Worm (Caenorhabditis elegans) whole organism, mixed stage, embryonic: ENCODE results near the gene ZK1307.7.
A peak's percentile ranks its signal among the peaks of the same experiment; 100 is the strongest.

ENCODE experiments used
- blmp-1 ChIP-seq: fragments of 150-350 bp; optimal IDR thresholded peaks from 2 replicates; lab custom pipeline; 2014; ENCODE audit warnings: missing biosample characterization, missing genetic modification characterization
- ceh-39 ChIP-seq: fragments of 150-350 bp; optimal IDR thresholded peaks from 2 replicates; lab custom pipeline; 2014; ENCODE audit warnings: missing biosample characterization, missing genetic modification characterization
- ceh-83 ChIP-seq: fragments of 200-800 bp; sonication (Bioruptor generic); optimal IDR thresholded peaks from 2 replicates; lab custom pipeline; 2018; ENCODE audit warnings: mild to moderate bottlenecking, missing genetic modification characterization, missing compliant biosample characterization
- ces-1 ChIP-seq: fragments of 150-350 bp; optimal IDR thresholded peaks from 2 replicates; lab custom pipeline; 2014; ENCODE audit warnings: missing biosample characterization, missing genetic modification reagents, missing genetic modification characterization
- cnd-1 ChIP-seq: fragments of 200-800 bp; sonication (Bioruptor generic); optimal IDR thresholded peaks from 2 replicates; lab custom pipeline; 2018; ENCODE audit warnings: mild to moderate bottlenecking, missing genetic modification characterization, missing compliant biosample characterization
- drap-1 ChIP-seq: fragments of 200-800 bp; sonication (Bioruptor generic); optimal IDR thresholded peaks from 3 replicates; lab custom pipeline; 2018; ENCODE audit warnings: mild to moderate bottlenecking, missing genetic modification characterization, missing compliant biosample characterization
- flh-1 ChIP-seq: fragments of 200-800 bp; sonication (Bioruptor generic); optimal IDR thresholded peaks from 2 replicates; lab custom pipeline; 2018; ENCODE audit warnings: mild to moderate bottlenecking, missing genetic modification characterization, moderate library complexity, missing compliant biosample characterization
- lin-13 ChIP-seq: fragments of 150-350 bp; optimal IDR thresholded peaks from 2 replicates; lab custom pipeline; 2014; ENCODE audit warnings: missing biosample characterization, missing genetic modification characterization
- lin-32 ChIP-seq: fragments of 200-800 bp; sonication (Bioruptor generic); optimal IDR thresholded peaks from 2 replicates; lab custom pipeline; 2018; ENCODE audit warnings: mild to moderate bottlenecking, missing genetic modification characterization, missing compliant biosample characterization
- lsy-2 ChIP-seq: fragments of 150-350 bp; optimal IDR thresholded peaks from 2 replicates; lab custom pipeline; 2014; ENCODE audit warnings: missing biosample characterization, missing genetic modification characterization
- mab-5 ChIP-seq: fragments of 150-350 bp; optimal IDR thresholded peaks from 2 replicates; lab custom pipeline; 2014; ENCODE audit warnings: missing biosample characterization, missing genetic modification characterization
- mep-1 ChIP-seq: fragments of 150-350 bp; optimal IDR thresholded peaks from 2 replicates; lab custom pipeline; 2017; ENCODE audit warnings: missing biosample characterization, missing genetic modification reagents, missing genetic modification characterization, inconsistent platforms
- mls-2 ChIP-seq: sonication (generic microtip); optimal IDR thresholded peaks from 2 replicates; lab custom pipeline; 2016; ENCODE audit warnings: mild to moderate bottlenecking, missing genetic modification characterization, moderate library complexity, missing compliant biosample characterization
- nhr-12 ChIP-seq: fragments of 150-350 bp; optimal IDR thresholded peaks from 2 replicates; lab custom pipeline; 2014; ENCODE audit warnings: missing biosample characterization, missing genetic modification characterization
- nhr-2 ChIP-seq: fragments of 150-350 bp; optimal IDR thresholded peaks from 2 replicates; lab custom pipeline; 2014; ENCODE audit warnings: missing biosample characterization, missing genetic modification characterization
- nhr-237 ChIP-seq: fragments of 150-350 bp; optimal IDR thresholded peaks from 2 replicates; lab custom pipeline; 2014; ENCODE audit warnings: missing biosample characterization, missing genetic modification characterization
- nhr-28 ChIP-seq: fragments of 150-350 bp; optimal IDR thresholded peaks from 2 replicates; lab custom pipeline; 2014; ENCODE audit warnings: missing biosample characterization, missing genetic modification characterization
- nhr-76 ChIP-seq: sonication (generic microtip); optimal IDR thresholded peaks from 2 replicates; lab custom pipeline; 2017; ENCODE audit warnings: missing biosample characterization, missing genetic modification characterization
- pha-4 ChIP-seq: fragments of 150-350 bp; optimal IDR thresholded peaks from 2 replicates; lab custom pipeline; 2018; ENCODE audit warnings: missing biosample characterization, missing genetic modification reagents, missing genetic modification characterization
- sem-2 ChIP-seq: fragments of 200-800 bp; sonication (Bioruptor generic); optimal IDR thresholded peaks from 2 replicates; lab custom pipeline; 2018; ENCODE audit warnings: mild to moderate bottlenecking, missing genetic modification characterization, missing compliant biosample characterization
- snpc-4 ChIP-seq: fragments of 150-350 bp; optimal IDR thresholded peaks from 2 replicates; lab custom pipeline; 2014; ENCODE audit warnings: missing biosample characterization, missing genetic modification characterization
- sptf-1 ChIP-seq: sonication (generic microtip); optimal IDR thresholded peaks from 2 replicates; lab custom pipeline; 2017; ENCODE audit warnings: mild to moderate bottlenecking, missing genetic modification characterization, moderate library complexity, missing compliant biosample characterization
- tbx-8 ChIP-seq: fragments of 200-800 bp; sonication (Bioruptor generic); optimal IDR thresholded peaks from 2 replicates; lab custom pipeline; 2018; ENCODE audit warnings: mild to moderate bottlenecking, missing genetic modification characterization, moderate library complexity, missing compliant biosample characterization
- unc-120 ChIP-seq: sonication (generic microtip); optimal IDR thresholded peaks from 2 replicates; lab custom pipeline; 2017; ENCODE audit warnings: missing genetic modification characterization, missing compliant biosample characterization; ENCODE audit not compliant: poor library complexity, severe bottlenecking
- unc-39 ChIP-seq: fragments of 150-350 bp; optimal IDR thresholded peaks from 2 replicates; lab custom pipeline; 2014; ENCODE audit warnings: missing biosample characterization, missing genetic modification characterization
- zip-8 ChIP-seq: fragments of 150-350 bp; optimal IDR thresholded peaks from 2 replicates; lab custom pipeline; 2014; ENCODE audit warnings: missing biosample characterization, missing genetic modification characterization
- ztf-11 ChIP-seq: fragments of 150-350 bp; optimal IDR thresholded peaks from 2 replicates; lab custom pipeline; 2014; ENCODE audit warnings: missing biosample characterization, missing genetic modification characterization

ZK1307.7 gene

DNA sequence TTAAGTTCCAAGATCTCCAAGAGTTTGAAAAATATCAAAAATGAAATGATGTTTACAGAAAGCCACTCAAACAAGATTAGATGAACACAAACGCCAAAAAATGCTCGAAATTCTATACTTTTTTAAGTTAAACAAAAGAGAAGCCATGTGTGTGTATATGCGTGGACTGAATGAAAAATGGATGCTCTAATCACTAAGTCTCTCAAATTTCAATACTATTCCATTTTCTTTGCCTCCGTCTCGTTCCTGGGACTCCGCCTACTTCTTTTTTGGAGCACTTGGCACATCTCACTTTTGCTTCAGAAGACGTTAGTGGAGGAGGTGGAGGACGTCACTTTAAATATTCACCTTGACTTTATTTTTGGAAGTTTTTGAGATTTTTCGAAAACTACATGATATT, 43.4 kb downstream of the ZK1307.7 start:
- no peak for TF ChIP-seq mls-2
- no peak for TF ChIP-seq lin-32 (GFP tag; lab: Kevin White, UChicago)
- no peak for TF ChIP-seq pha-4 (tag; lab: Kevin White, UChicago)
- no peak for TF ChIP-seq mep-1
- TF ChIP-seq ztf-11 (tag; lab: Kevin White, UChicago) = no peak
- no peak for TF ChIP-seq unc-39
- TF ChIP-seq nhr-12 (tag; lab: Kevin White, UChicago) = no peak
- TF ChIP-seq unc-120 (tag; lab: Kevin White, UChicago) = no peak
- TF ChIP-seq sptf-1 (tag; lab: Kevin White, UChicago) = no peak
- no peak for TF ChIP-seq mab-5 (tag; lab: Kevin White, UChicago)
- no peak for TF ChIP-seq nhr-237
- no peak for TF ChIP-seq tbx-8
- TF ChIP-seq lin-13 (tag; lab: Kevin White, UChicago) = no peak
- TF ChIP-seq blmp-1 (tag; lab: Kevin White, UChicago) = no peak
- TF ChIP-seq zip-8 (tag; lab: Kevin White, UChicago) = no peak
- TF ChIP-seq cnd-1 (tag; lab: Kevin White, UChicago) = no peak
- TF ChIP-seq flh-1 (GFP tag; lab: Kevin White, UChicago) = no peak

DNA sequence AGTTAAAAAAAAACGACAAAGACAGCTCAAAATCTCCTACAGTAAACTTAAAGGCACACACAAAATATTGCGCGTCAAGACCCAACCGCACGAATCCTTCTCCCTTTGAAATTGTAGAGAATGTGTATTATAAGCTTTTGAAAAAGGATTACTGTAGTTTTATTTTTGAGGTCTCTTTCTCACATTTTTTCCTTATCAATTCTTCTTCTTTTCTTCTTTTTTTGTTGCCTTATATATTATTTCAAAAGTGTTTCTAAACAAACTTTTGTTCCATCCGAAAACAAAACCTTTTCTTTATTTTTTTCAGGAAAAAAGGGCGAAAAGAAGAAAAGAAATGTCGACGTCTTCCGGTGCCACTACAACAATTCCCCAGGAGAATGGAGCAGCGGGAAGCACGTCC, 44.1 kb downstream of the ZK1307.7 start, which contains the start of gene ZK1320.13:
Gene ZK1320.13, plus strand, starts transcription at position 301 of the 400 bp plus-strand sequence.
- no peak for TF ChIP-seq mab-5 (tag; lab: Kevin White, UChicago)
- TF ChIP-seq sem-2 = no peak
- TF ChIP-seq unc-120 (tag; lab: Kevin White, UChicago) = no peak
- TF ChIP-seq nhr-2 (tag; lab: Kevin White, UChicago) = no peak
- TF ChIP-seq tbx-8 = no peak
- TF ChIP-seq unc-39 = no peak
- TF ChIP-seq, all 35 proteins: peak for 0

DNA sequence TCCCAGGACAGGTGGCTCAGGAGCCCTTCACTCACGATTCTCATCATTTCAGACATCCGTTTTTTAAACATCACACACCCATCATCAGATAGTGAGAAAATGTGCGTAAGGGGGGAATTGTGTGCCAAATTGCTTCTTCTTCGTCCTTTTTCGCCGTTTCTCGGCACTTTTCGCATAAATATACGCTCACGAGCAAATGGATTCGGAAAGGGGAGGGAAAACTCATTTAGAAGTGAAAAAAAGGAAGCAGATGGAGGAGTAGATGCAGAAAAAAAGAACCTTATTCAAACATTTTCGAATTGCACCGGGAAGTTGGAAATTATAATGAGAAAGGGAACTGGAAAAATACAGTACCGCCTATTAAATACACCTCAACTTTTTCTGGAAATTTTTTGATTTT, 45.6 kb downstream of the ZK1307.7 start:
- TF ChIP-seq flh-1 (GFP tag; lab: Kevin White, UChicago) = no peak
- TF ChIP-seq ces-1 = peak; percentile 1
- no peak for TF ChIP-seq lin-32 (GFP tag; lab: Kevin White, UChicago)
- TF ChIP-seq, all 35 proteins: peak for 1

DNA sequence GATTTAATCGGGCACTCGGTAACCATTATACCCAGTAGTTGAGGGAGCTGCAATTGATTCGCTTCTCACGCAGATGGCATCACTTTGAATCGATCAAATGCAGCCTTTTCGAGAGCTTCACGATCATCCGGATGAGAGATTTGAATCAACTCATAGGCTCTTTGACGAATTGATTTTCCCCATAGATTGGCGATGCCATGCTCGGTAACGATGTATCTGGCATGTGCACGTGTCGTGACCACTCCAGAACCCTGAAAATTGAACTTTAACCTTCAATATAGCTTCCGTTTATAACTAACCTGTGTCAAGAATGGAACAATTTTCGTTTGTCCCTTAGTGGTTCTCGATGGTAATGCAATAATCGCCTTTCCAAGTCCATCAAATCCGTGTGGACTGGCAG, 47.8 kb downstream of the ZK1307.7 start:
- TF ChIP-seq sptf-1 (tag; lab: Kevin White, UChicago) (no peak), lin-32 (GFP tag; lab: Kevin White, UChicago) (no peak), zip-8 (tag; lab: Kevin White, UChicago) (no peak), ceh-83 (GFP tag; lab: Kevin White, UChicago) (no peak), nhr-12 (tag; lab: Kevin White, UChicago) (no peak), cnd-1 (tag; lab: Kevin White, UChicago) (no peak), drap-1 (GFP tag; lab: Kevin White, UChicago) (no peak), ztf-11 (tag; lab: Kevin White, UChicago) (no peak), unc-39 (no peak), ceh-39 (no peak), pha-4 (tag; lab: Kevin White, UChicago) (no peak), lsy-2 (tag; lab: Kevin White, UChicago) (no peak), ces-1 (no peak), lin-13 (tag; lab: Kevin White, UChicago) (no peak), tbx-8 (no peak), nhr-28 (tag; lab: Kevin White, UChicago) (no peak), snpc-4 (tag; lab: Kevin White, UChicago) (no peak), flh-1 (GFP tag; lab: Kevin White, UChicago) (no peak)
- TF ChIP-seq, all 35 proteins: peak for 0

DNA sequence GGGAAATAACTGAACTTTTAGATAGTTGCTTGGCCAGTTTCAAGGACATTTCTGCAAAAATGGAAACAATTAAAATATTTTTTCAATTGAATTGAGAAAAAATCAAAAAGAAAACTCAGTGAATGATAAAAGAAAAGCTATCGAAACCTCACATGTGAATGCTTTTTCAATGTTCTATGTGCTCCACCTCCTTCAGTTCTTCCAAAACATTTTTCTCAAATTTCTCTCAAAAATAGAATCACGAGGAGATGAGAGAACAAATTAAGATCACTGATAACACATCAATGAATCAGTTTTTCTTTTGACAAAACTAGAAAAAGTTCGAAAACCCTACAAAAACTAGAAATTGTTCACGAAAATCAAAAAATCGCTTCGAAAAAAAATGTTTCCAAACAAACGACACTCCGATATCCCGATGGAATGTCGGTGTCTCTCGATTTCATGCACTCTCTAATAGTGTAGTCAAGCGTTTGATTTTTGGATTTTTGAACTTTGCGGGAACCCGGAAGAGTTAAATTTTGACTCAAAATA, 50.3 kb downstream of the ZK1307.7 start, which contains the start of gene ZK1320.9:
Gene ZK1320.9, minus strand, starts transcription at position 51 of the 531 bp plus-strand sequence.
- TF ChIP-seq lin-32 (GFP tag; lab: Kevin White, UChicago) = no peak
- TF ChIP-seq nhr-12 (tag; lab: Kevin White, UChicago) = no peak
- no peak for TF ChIP-seq ceh-83 (GFP tag; lab: Kevin White, UChicago)
- TF ChIP-seq nhr-76 = no peak
- TF ChIP-seq mep-1 = no peak
- no peak for TF ChIP-seq mab-5 (tag; lab: Kevin White, UChicago)
- no peak for TF ChIP-seq cnd-1 (tag; lab: Kevin White, UChicago)
- no peak for TF ChIP-seq drap-1 (GFP tag; lab: Kevin White, UChicago)
- no peak for TF ChIP-seq ces-1
- no peak for TF ChIP-seq blmp-1 (tag; lab: Kevin White, UChicago)
